Fruit fly (Drosophila melanogaster): ENCODE results near the gene eIF4E1.

eIF4E1 gene

dm6 chr3L:9429665-9430607, 27.7 kb upstream of the eIF4E1 start, which contains the start of the genes RpS17 and MTF-1 (continued):
- TF ChIP-seq Vsx1 (GFP tag; optimal IDR thresholded peaks at IDR 0.05): peak; percentile 51
- peak; percentile 66 for TF ChIP-seq PHDP (tag; optimal IDR thresholded peaks at IDR 0.05)
- peak; percentile 30 for TF ChIP-seq ttk (GFP tag; IDR thresholded peaks at IDR 0.05)
- TF ChIP-seq CG14014 (GFP tag; IDR thresholded peaks at IDR 0.05): peak; percentile 39; the same call in 1 of the 2 replicates
- no peak for TF ChIP-seq yki (optimal IDR thresholded peaks at IDR 0.05)
- TF ChIP-seq CG9876 (GFP tag; optimal IDR thresholded peaks at IDR 0.05): peak; percentile 32
- TF ChIP-seq br (optimal IDR thresholded peaks at IDR 0.05): no peak
- TF ChIP-seq Gsc (GFP tag; IDR thresholded peaks at IDR 0.05): no peak
- no peak for TF ChIP-seq ERR (GFP tag; optimal IDR thresholded peaks at IDR 0.05)
- peak; percentile 48 for TF ChIP-seq nmo (GFP tag; optimal IDR thresholded peaks at IDR 0.05)
- TF ChIP-seq dati (GFP tag; IDR thresholded peaks at IDR 0.05): no peak
- no peak for TF ChIP-seq croc (GFP tag; conservative IDR thresholded peaks at IDR 0.05)

dm6 chr3L:9426656-9427294, 24.5 kb upstream of the eIF4E1 start, which contains the start of the genes Atat and Shc:
Gene Atat, minus strand, starts transcription at chr3L:9426758.
Gene Shc, plus strand, starts transcription at chr3L:9427010.
- TF ChIP-seq ci (GFP tag; IDR thresholded peaks at IDR 0.05) (peak; percentile 99), CG8089 (GFP tag; optimal IDR thresholded peaks at IDR 0.05) (peak; percentile 99), CG30020 (tag; optimal IDR thresholded peaks at IDR 0.05) (peak; percentile 90), ATbp (GFP tag; optimal IDR thresholded peaks at IDR 0.05) (peak; percentile 93), grn (GFP tag; optimal IDR thresholded peaks at IDR 0.05) (peak; percentile 87), CG9876 (GFP tag; optimal IDR thresholded peaks at IDR 0.05) (peak; percentile 100), CG12769 (tag; optimal IDR thresholded peaks at IDR 0.05) (peak; percentile 100), Sry-δ (GFP tag; optimal IDR thresholded peaks at IDR 0.05) (peak; percentile 100), peb (GFP tag; IDR thresholded peaks at IDR 0.05) (peak; percentile 99), CG3995 (GFP tag; optimal IDR thresholded peaks at IDR 0.05) (peak; percentile 88), sima (GFP tag; optimal IDR thresholded peaks at IDR 0.05) (peak; percentile 98), gfzf (GFP tag; optimal IDR thresholded peaks at IDR 0.05) (peak; percentile 89), stc (GFP tag; IDR thresholded peaks at IDR 0.05) (peak; percentile 98), CG3281 (GFP tag; optimal IDR thresholded peaks at IDR 0.05) (peak; percentile 97), CG14014 (GFP tag; IDR thresholded peaks at IDR 0.05) (peak; percentile 99), CG11504 (tag; optimal IDR thresholded peaks at IDR 0.05) (peak; percentile 97), CG6813 (GFP tag; optimal IDR thresholded peaks at IDR 0.05) (peak; percentile 96), CG32532 (GFP tag; IDR thresholded peaks at IDR 0.05) (peak; percentile 100), CG32767 (GFP tag; IDR thresholded peaks at IDR 0.05) (peak; percentile 98), CG1832 (GFP tag; optimal IDR thresholded peaks at IDR 0.05) (peak; percentile 42), usp (GFP tag; optimal IDR thresholded peaks at IDR 0.05) (no peak), BtbVII (GFP tag; optimal IDR thresholded peaks at IDR 0.05) (peak; percentile 95), CG13123 (GFP tag; optimal IDR thresholded peaks at IDR 0.05) (peak; percentile 99), pho (GFP tag; optimal IDR thresholded peaks at IDR 0.05) (peak; percentile 100), chinmo (GFP tag; IDR thresholded peaks at IDR 0.05; ENCODE audit: partially characterized antibody) (peak; percentile 53; the same call in 2 of the 4 replicates), jigr1 (GFP tag; IDR thresholded peaks at IDR 0.05) (peak; percentile 100), slou (GFP tag; optimal IDR thresholded peaks at IDR 0.05) (peak; percentile 99), CG3065 (GFP tag; optimal IDR thresholded peaks at IDR 0.05) (peak; percentile 98), CG7556 (GFP tag; optimal IDR thresholded peaks at IDR 0.05) (peak; percentile 96), Opbp (GFP tag; IDR thresholded peaks at IDR 0.05; ENCODE audit: partially characterized antibody) (peak; percentile 89), eyg (GFP tag; optimal IDR thresholded peaks at IDR 0.05) (peak; percentile 99), HHEX (GFP tag; optimal IDR thresholded peaks at IDR 0.05) (peak; percentile 99), cwo (GFP tag; optimal IDR thresholded peaks at IDR 0.05) (peak; percentile 96), shn (GFP tag; optimal IDR thresholded peaks at IDR 0.05) (peak; percentile 100), CG9932 (GFP tag; IDR thresholded peaks at IDR 0.05) (peak; percentile 100), sisA (GFP tag; IDR thresholded peaks at IDR 0.05) (peak; percentile 100), NC2α (GFP tag; optimal IDR thresholded peaks at IDR 0.05) (peak; percentile 98)
